Fruit fly (Drosophila melanogaster): ENCODE data around the gene CG43702.

CG43702 gene

dm6 chr3L:21319957-21320356, 21.5 kb downstream of the CG43702 start:
- TF ChIP-seq CG12768 (GFP tag; optimal IDR thresholded peaks at IDR 0.05) = no peak
- TF ChIP-seq CG7101 (tag; optimal IDR thresholded peaks at IDR 0.05) = no peak
- no peak for TF ChIP-seq cnc (optimal IDR thresholded peaks at IDR 0.05)
- TF ChIP-seq CG11617 (GFP tag; optimal IDR thresholded peaks at IDR 0.05) = no peak
- TF ChIP-seq bab1 (GFP tag; optimal IDR thresholded peaks at IDR 0.05) = no peak
- TF ChIP-seq Mnt (GFP tag; optimal IDR thresholded peaks at IDR 0.05) = no peak
- TF ChIP-seq CG33017 (tag; optimal IDR thresholded peaks at IDR 0.05) = no peak
- no peak for TF ChIP-seq Clk (GFP tag; optimal IDR thresholded peaks at IDR 0.05)
- no peak for TF ChIP-seq pad (GFP tag; optimal IDR thresholded peaks at IDR 0.05)
- no peak for TF ChIP-seq CG5204 (GFP tag; optimal IDR thresholded peaks at IDR 0.05)
- TF ChIP-seq toe (GFP tag; optimal IDR thresholded peaks at IDR 0.05) = no peak
- TF ChIP-seq CG1620 (GFP tag; optimal IDR thresholded peaks at IDR 0.05) = no peak
- no peak for TF ChIP-seq Hr96 (GFP tag; optimal IDR thresholded peaks at IDR 0.05)
- no peak for TF ChIP-seq cic (GFP tag; optimal IDR thresholded peaks at IDR 0.05)
- TF ChIP-seq CG7045 (GFP tag; optimal IDR thresholded peaks at IDR 0.05) = no peak
- no peak for TF ChIP-seq ovo (GFP tag; optimal IDR thresholded peaks at IDR 0.05)
- no peak for TF ChIP-seq tj (GFP tag; optimal IDR thresholded peaks at IDR 0.05)
- TF ChIP-seq kay (GFP tag; ENCODE audit: borderline replicate concordance) = no peak
- TF ChIP-seq Crg-1 (GFP tag; optimal IDR thresholded peaks at IDR 0.05) = no peak

DNA sequence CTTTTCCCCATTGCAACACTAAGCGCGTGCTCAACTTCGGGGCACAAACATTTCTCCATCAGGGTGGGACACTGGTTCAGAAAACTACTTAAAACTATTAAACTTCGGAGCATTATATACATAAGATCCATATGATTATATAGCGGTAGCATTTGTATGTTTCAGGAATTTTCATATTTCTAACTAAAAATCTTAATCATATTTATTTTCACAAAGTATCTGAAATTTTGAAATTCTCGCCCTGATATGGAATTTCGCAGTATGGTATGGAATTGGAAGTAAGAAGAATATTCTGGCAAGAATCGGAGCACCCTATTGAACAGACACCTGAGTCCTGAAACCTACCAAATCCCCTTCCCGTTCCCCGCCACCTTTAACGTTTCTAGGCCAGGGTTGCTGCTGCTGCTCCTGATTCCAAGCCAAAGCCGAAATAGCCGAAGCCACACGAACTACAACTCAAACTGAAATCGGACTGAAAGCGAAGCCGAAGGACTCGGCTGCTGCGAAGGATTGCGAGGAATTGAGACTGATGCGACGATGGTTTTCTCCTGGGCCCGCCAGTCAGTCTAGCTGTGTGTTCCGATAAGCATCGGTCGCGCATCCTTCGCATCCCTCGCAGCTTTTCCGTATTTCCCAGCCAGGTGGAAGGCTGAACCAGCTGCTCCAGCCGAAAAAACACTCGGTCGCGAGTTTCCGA, 23.5 kb downstream of the CG43702 start:
- peak; percentile 85 for TF ChIP-seq CG7045 (GFP tag; optimal IDR thresholded peaks at IDR 0.05)
- peak; percentile 71 for TF ChIP-seq Clk (GFP tag; optimal IDR thresholded peaks at IDR 0.05)
- TF ChIP-seq CG5204 (GFP tag; optimal IDR thresholded peaks at IDR 0.05) = peak; percentile 71
- TF ChIP-seq kay (GFP tag; ENCODE audit: borderline replicate concordance) = no peak
- TF ChIP-seq CG1620 (GFP tag; optimal IDR thresholded peaks at IDR 0.05) = no peak
- TF ChIP-seq Crg-1 (GFP tag; optimal IDR thresholded peaks at IDR 0.05) = no peak
- TF ChIP-seq bab1 (GFP tag; optimal IDR thresholded peaks at IDR 0.05) = no peak
- no peak for TF ChIP-seq Mnt (GFP tag; optimal IDR thresholded peaks at IDR 0.05)
- TF ChIP-seq ovo (GFP tag; optimal IDR thresholded peaks at IDR 0.05) = no peak
- TF ChIP-seq CG11617 (GFP tag; optimal IDR thresholded peaks at IDR 0.05) = peak; percentile 43
- no peak for TF ChIP-seq tj (GFP tag; optimal IDR thresholded peaks at IDR 0.05)
- TF ChIP-seq pad (GFP tag; optimal IDR thresholded peaks at IDR 0.05) = peak; percentile 1
- TF ChIP-seq toe (GFP tag; optimal IDR thresholded peaks at IDR 0.05) = peak; percentile 62
- TF ChIP-seq cic (GFP tag; optimal IDR thresholded peaks at IDR 0.05) = no peak
- TF ChIP-seq cnc (optimal IDR thresholded peaks at IDR 0.05) = no peak
- TF ChIP-seq CG14711 (tag; optimal IDR thresholded peaks at IDR 0.05) = no peak
- TF ChIP-seq CG7101 (tag; optimal IDR thresholded peaks at IDR 0.05) = peak; percentile 57
- TF ChIP-seq CG33017 (tag; optimal IDR thresholded peaks at IDR 0.05) = peak; percentile 76
- peak; percentile 47 for TF ChIP-seq Hr96 (GFP tag; optimal IDR thresholded peaks at IDR 0.05)
- TF ChIP-seq CG12768 (GFP tag; optimal IDR thresholded peaks at IDR 0.05) = peak; percentile 83

DNA sequence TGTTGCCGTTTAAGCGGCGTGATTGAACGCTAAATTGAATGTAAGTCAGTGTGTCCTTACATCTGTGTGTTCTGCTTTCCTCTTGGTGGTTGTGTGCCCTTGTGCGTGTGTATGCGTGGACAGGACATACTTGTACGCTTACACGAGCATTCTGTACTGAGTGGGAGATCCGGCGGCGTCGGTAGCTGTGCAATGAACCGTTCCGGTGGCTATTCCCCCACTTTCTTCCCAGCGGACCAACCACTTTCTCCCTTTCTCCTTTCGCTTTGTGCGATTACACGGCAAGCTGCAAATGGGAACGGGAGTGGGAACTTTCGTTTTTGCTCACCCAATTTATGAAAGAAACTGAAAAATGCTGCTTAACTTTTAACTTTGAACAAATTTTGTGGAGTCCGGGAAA, 26.2 kb downstream of the CG43702 start:
- TF ChIP-seq cnc (optimal IDR thresholded peaks at IDR 0.05) = no peak
- no peak for TF ChIP-seq ovo (GFP tag; optimal IDR thresholded peaks at IDR 0.05)
- TF ChIP-seq pad (GFP tag; optimal IDR thresholded peaks at IDR 0.05) = no peak
- no peak for TF ChIP-seq CG33017 (tag; optimal IDR thresholded peaks at IDR 0.05)
- no peak for TF ChIP-seq tj (GFP tag; optimal IDR thresholded peaks at IDR 0.05)
- TF ChIP-seq bab1 (GFP tag; optimal IDR thresholded peaks at IDR 0.05) = no peak
- no peak for TF ChIP-seq CG5204 (GFP tag; optimal IDR thresholded peaks at IDR 0.05)
- no peak for TF ChIP-seq toe (GFP tag; optimal IDR thresholded peaks at IDR 0.05)
- TF ChIP-seq Crg-1 (GFP tag; optimal IDR thresholded peaks at IDR 0.05) = no peak

dm6 chr3L:21334999-21335631, 36.6 kb downstream of the CG43702 start, which contains the start of gene Tsr1:
Tsr1 (plus strand) TSS chr3L:21335215.
- TF ChIP-seq cic (GFP tag; optimal IDR thresholded peaks at IDR 0.05) = no peak
- peak; percentile 97 for TF ChIP-seq Mnt (GFP tag; optimal IDR thresholded peaks at IDR 0.05)
- TF ChIP-seq Clk (GFP tag; optimal IDR thresholded peaks at IDR 0.05) = no peak

DNA sequence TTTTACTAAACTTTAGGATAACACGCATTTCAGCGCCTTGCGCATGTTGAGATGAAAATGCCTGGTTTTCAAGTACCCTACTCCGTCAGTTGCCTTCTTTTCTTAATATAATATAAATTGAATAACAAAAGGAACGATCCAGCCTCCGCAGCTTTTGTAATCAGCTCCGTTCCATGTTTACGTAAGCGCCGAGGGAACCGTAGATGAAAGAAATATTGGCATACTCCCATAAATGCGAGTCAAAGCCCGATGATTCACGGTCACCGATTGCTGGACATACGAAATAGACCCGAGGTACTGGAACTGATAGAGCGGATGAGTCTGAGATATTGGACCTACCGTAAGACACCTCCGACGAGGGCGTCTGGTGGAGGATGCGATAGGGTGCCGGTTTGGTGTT, 44.1 kb downstream of the CG43702 start:
- no peak for TF ChIP-seq CG7101 (tag; optimal IDR thresholded peaks at IDR 0.05)
- no peak for TF ChIP-seq toe (GFP tag; optimal IDR thresholded peaks at IDR 0.05)
- TF ChIP-seq ovo (GFP tag; optimal IDR thresholded peaks at IDR 0.05) = no peak
- no peak for TF ChIP-seq CG14711 (tag; optimal IDR thresholded peaks at IDR 0.05)
- TF ChIP-seq Clk (GFP tag; optimal IDR thresholded peaks at IDR 0.05) = no peak
- TF ChIP-seq CG12768 (GFP tag; optimal IDR thresholded peaks at IDR 0.05) = no peak
- no peak for TF ChIP-seq bab1 (GFP tag; optimal IDR thresholded peaks at IDR 0.05)
- no peak for TF ChIP-seq kay (GFP tag; ENCODE audit: borderline replicate concordance)
- no peak for TF ChIP-seq CG5204 (GFP tag; optimal IDR thresholded peaks at IDR 0.05)
- no peak for TF ChIP-seq CG11617 (GFP tag; optimal IDR thresholded peaks at IDR 0.05)
- no peak for TF ChIP-seq CG1620 (GFP tag; optimal IDR thresholded peaks at IDR 0.05)
- no peak for TF ChIP-seq cnc (optimal IDR thresholded peaks at IDR 0.05)
- no peak for TF ChIP-seq Mnt (GFP tag; optimal IDR thresholded peaks at IDR 0.05)
- TF ChIP-seq tj (GFP tag; optimal IDR thresholded peaks at IDR 0.05) = no peak
- TF ChIP-seq Crg-1 (GFP tag; optimal IDR thresholded peaks at IDR 0.05) = no peak
- no peak for TF ChIP-seq cic (GFP tag; optimal IDR thresholded peaks at IDR 0.05)
- no peak for TF ChIP-seq Hr96 (GFP tag; optimal IDR thresholded peaks at IDR 0.05)
